Fruit fly (Drosophila melanogaster) whole organism: ENCODE results near the gene Paf-AHalpha.

Experiments used
- Dll ChIP-seq: fragments of >200 bp; optimal IDR thresholded peaks from 2 replicates; lab custom pipeline; 2017
- EcR ChIP-seq, 2 experiments: fragments of >200 bp; optimal IDR thresholded peaks; 2 replicates each; lab custom pipeline; 2017; ENCODE audit warnings: missing biosample characterization in 2 of 2, missing genetic modification characterization in 2 of 2, missing genetic modification reagents in 2 of 2
- pan ChIP-seq: fragments of >200 bp; optimal IDR thresholded peaks from 2 replicates; lab custom pipeline; 2017

DNA sequence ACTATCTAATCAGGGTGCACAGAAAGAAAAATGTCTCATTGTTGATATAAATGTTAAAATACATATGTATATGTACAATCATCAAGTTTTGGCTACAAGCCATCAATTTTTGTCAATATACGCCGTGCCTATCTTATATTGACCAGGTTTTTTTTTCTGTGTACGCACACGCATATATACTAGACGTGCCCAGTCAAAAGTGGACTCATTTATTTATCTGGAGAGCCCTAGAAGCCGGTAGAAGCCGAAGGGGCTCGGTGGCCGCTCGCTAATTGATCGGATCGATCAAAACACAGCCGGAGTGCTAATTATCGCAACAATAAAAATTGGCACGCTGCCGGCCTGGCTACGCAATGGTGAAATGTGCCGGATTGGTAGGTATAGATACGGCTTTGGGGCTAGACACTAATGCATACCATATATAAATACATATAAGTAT, 45.1 kb downstream of the Paf-AHalpha start:
- no peak for TF ChIP-seq Dll (lab: Kevin White, UChicago)
- no peak for TF ChIP-seq pan (lab: Kevin White, UChicago)
- no peak for TF ChIP-seq EcR (GFP tag; optimal IDR thresholded peaks at IDR 0.05; lab: Kevin White, UChicago)
